Worm (Caenorhabditis elegans): ENCODE results near the gene prdx-2.

prdx-2 gene

ce11 chrII:5416204-5416764 is 38.3 kb downstream of the prdx-2 start, which contains the start of gene EEED8.2:
EEED8.2 (plus strand) TSS chrII:5416714.
- peak; percentile 26 for TF ChIP-seq pha-4 (tag; optimal IDR thresholded peaks at IDR 0.05)
- no peak for TF ChIP-seq zag-1 (tag; optimal IDR thresholded peaks at IDR 0.05)

ce11 chrII:5417905-5418304 is 39.9 kb downstream of the prdx-2 start:
- TF ChIP-seq unc-39 (tag; optimal IDR thresholded peaks at IDR 0.05), result no peak
- TF ChIP-seq daf-12 (tag; optimal IDR thresholded peaks at IDR 0.05), result no peak
- no peak for TF ChIP-seq ztf-11 (tag; optimal IDR thresholded peaks at IDR 0.05)
- TF ChIP-seq R02D3.7 (tag; optimal IDR thresholded peaks at IDR 0.05), result no peak
- TF ChIP-seq aly-2 (tag; optimal IDR thresholded peaks at IDR 0.05), result no peak
- TF ChIP-seq egl-27 (tag; optimal IDR thresholded peaks at IDR 0.05), result no peak
- TF ChIP-seq eor-1 (tag; optimal IDR thresholded peaks at IDR 0.05), result no peak
- TF ChIP-seq nfya-1 (tag; optimal IDR thresholded peaks at IDR 0.05; ENCODE audit: insufficient read depth), result no peak
- TF ChIP-seq nhr-12 (tag; optimal IDR thresholded peaks at IDR 0.05), result no peak
- no peak for TF ChIP-seq ztf-4 (tag; optimal IDR thresholded peaks at IDR 0.05)
- no peak for TF ChIP-seq ceh-82 (tag; optimal IDR thresholded peaks at IDR 0.05)
- TF ChIP-seq ceh-28 (tag; optimal IDR thresholded peaks at IDR 0.05), result no peak
- no peak for TF ChIP-seq mdl-1 (tag; optimal IDR thresholded peaks at IDR 0.05)
- TF ChIP-seq unc-62 (GFP tag; optimal IDR thresholded peaks at IDR 0.05), result no peak

- TF ChIP-seq ceh-82 (tag; optimal IDR thresholded peaks at IDR 0.05), result no peak
- TF ChIP-seq ama-1 (optimal IDR thresholded peaks at IDR 0.05), result no peak
- no peak for TF ChIP-seq nhr-76 (tag; optimal IDR thresholded peaks at IDR 0.05)
- TF ChIP-seq lin-15B (tag; optimal IDR thresholded peaks at IDR 0.05), result no peak
- TF ChIP-seq lin-39 (tag; optimal IDR thresholded peaks at IDR 0.05), result no peak
- no peak for TF ChIP-seq fkh-2 (tag; optimal IDR thresholded peaks at IDR 0.05)
- no peak for TF ChIP-seq fkh-10 (GFP tag; optimal IDR thresholded peaks at IDR 0.05)
- TF ChIP-seq fos-1 (tag; optimal IDR thresholded peaks at IDR 0.05), result no peak
- TF ChIP-seq nhr-25 (tag; optimal IDR thresholded peaks at IDR 0.05), result no peak
- TF ChIP-seq sea-2 (GFP tag; optimal IDR thresholded peaks at IDR 0.05), result no peak
- no peak for TF ChIP-seq daf-12 (tag; optimal IDR thresholded peaks at IDR 0.05)
Measured at ce11 chrII:5418317-5418716, 40.3 kb downstream of the prdx-2 start.

- TF ChIP-seq sea-2 (GFP tag; optimal IDR thresholded peaks at IDR 0.05) (no peak), fos-1 (tag; optimal IDR thresholded peaks at IDR 0.05) (no peak), egl-27 (tag; optimal IDR thresholded peaks at IDR 0.05) (no peak), skn-1 (tag; optimal IDR thresholded peaks at IDR 0.05) (no peak), nhr-28 (tag; optimal IDR thresholded peaks at IDR 0.05) (no peak), ceh-16 (tag; optimal IDR thresholded peaks at IDR 0.05) (no peak), elt-3 (tag; optimal IDR thresholded peaks at IDR 0.05) (no peak), nhr-23 (tag; optimal IDR thresholded peaks at IDR 0.05) (no peak), ceh-9 (tag; optimal IDR thresholded peaks at IDR 0.05) (no peak), R02D3.7 (tag; optimal IDR thresholded peaks at IDR 0.05) (no peak), mml-1 (tag; optimal IDR thresholded peaks at IDR 0.05) (no peak), lin-39 (tag; optimal IDR thresholded peaks at IDR 0.05) (no peak), nhr-67 (tag; optimal IDR thresholded peaks at IDR 0.05) (no peak)
Measured at ce11 chrII:5418929-5419328, 40.9 kb downstream of the prdx-2 start, which contains the start of gene EEED8.15. EEED8.15 (plus strand) TSS chrII:5419229.

ce11 chrII:5420947-5421614 is 43.1 kb downstream of the prdx-2 start, which contains the start of gene tofu-6:
tofu-6 (plus strand) TSS chrII:5421248.
- no peak for TF ChIP-seq jun-1 (tag; optimal IDR thresholded peaks at IDR 0.05)
- no peak for TF ChIP-seq tbx-2 (tag; optimal IDR thresholded peaks at IDR 0.05)
- no peak for TF ChIP-seq snpc-4 (tag; optimal IDR thresholded peaks at IDR 0.05)
- no peak for TF ChIP-seq sea-2 (GFP tag; optimal IDR thresholded peaks at IDR 0.05)
- TF ChIP-seq zag-1 (tag; optimal IDR thresholded peaks at IDR 0.05), result no peak
- TF ChIP-seq pha-4 (tag; optimal IDR thresholded peaks at IDR 0.05), result peak; percentile 71
- no peak for TF ChIP-seq ama-1 (optimal IDR thresholded peaks at IDR 0.05)
- no peak for TF ChIP-seq lin-39 (tag; optimal IDR thresholded peaks at IDR 0.05)
- no peak for TF ChIP-seq nhr-12 (tag; optimal IDR thresholded peaks at IDR 0.05)
- no peak for TF ChIP-seq ceh-28 (tag; optimal IDR thresholded peaks at IDR 0.05)
- TF ChIP-seq R02D3.7 (tag; optimal IDR thresholded peaks at IDR 0.05), result no peak
- no peak for TF ChIP-seq hmg-11 (tag; optimal IDR thresholded peaks at IDR 0.05)
- peak; percentile 13 for TF ChIP-seq nhr-25 (tag; optimal IDR thresholded peaks at IDR 0.05)
- TF ChIP-seq mml-1 (tag; optimal IDR thresholded peaks at IDR 0.05), result no peak
- no peak for TF ChIP-seq ceh-16 (tag; optimal IDR thresholded peaks at IDR 0.05)
- no peak for TF ChIP-seq lin-15B (tag; optimal IDR thresholded peaks at IDR 0.05)
- no peak for TF ChIP-seq unc-39 (tag; optimal IDR thresholded peaks at IDR 0.05)
- no peak for TF ChIP-seq nhr-67 (tag; optimal IDR thresholded peaks at IDR 0.05)
- peak; percentile 45 for TF ChIP-seq nfya-1 (tag; optimal IDR thresholded peaks at IDR 0.05; ENCODE audit: insufficient read depth)
- no peak for TF ChIP-seq fos-1 (tag; optimal IDR thresholded peaks at IDR 0.05)
- TF ChIP-seq elt-2 (tag; optimal IDR thresholded peaks at IDR 0.05), result no peak
- no peak for TF ChIP-seq lsy-12 (tag; optimal IDR thresholded peaks at IDR 0.05)
